Worm (Caenorhabditis elegans) whole organism, L4 larva: ENCODE measurements around the gene F57G12.1.

Source experiments
- D1046.2 ChIP-seq: fragments of 200-800 bp; sonication (Bioruptor generic); IDR thresholded peaks from 2 replicates; pipeline ENCODE4 v1.3.6; 2022; ENCODE audit warnings: missing genetic modification characterization, missing compliant biosample characterization
- R02D3.7 ChIP-seq: fragments of 150-350 bp; sonication (generic microtip); optimal IDR thresholded peaks from 3 replicates; lab custom pipeline; 2014; ENCODE audit warnings: missing biosample characterization, missing genetic modification characterization
- Y48G9A.11 ChIP-seq: fragments of 200-800 bp; sonication (Bioruptor generic); IDR thresholded peaks from 2 replicates; pipeline ENCODE4 v1.3.6; 2022; ENCODE audit warnings: missing genetic modification reagents, missing genetic modification characterization, missing compliant biosample characterization
- Y5F2A.4 ChIP-seq: fragments of 200-800 bp; sonication (Bioruptor generic); optimal IDR thresholded peaks from 2 replicates; lab custom pipeline; 2018; ENCODE audit warnings: mild to moderate bottlenecking, missing genetic modification characterization, missing compliant biosample characterization
- aha-1 ChIP-seq: fragments of 150-350 bp; peaks from one replicate; lab custom pipeline; 2014; ENCODE audit warnings: missing biosample characterization, missing genetic modification characterization
- ceh-32 ChIP-seq: sonication (generic microtip); optimal IDR thresholded peaks from 2 replicates; lab custom pipeline; 2016; ENCODE audit warnings: mild to moderate bottlenecking, missing genetic modification characterization, missing compliant biosample characterization; ENCODE audit not compliant: poor library complexity
- ceh-44 ChIP-seq: fragments of 200-800 bp; sonication (Bioruptor generic); IDR thresholded peaks from 2 replicates; pipeline ENCODE4 v1.3.6; 2022; ENCODE audit warnings: missing genetic modification reagents, missing genetic modification characterization, missing compliant biosample characterization
- ctbp-1 ChIP-seq: fragments of 200-800 bp; sonication (Bioruptor generic); IDR thresholded peaks from 2 replicates; pipeline ENCODE4 v1.3.6; 2022; ENCODE audit warnings: missing genetic modification reagents, missing genetic modification characterization, missing compliant biosample characterization
- daf-16 ChIP-seq, 3 experiments: sonication (generic microtip); optimal IDR thresholded peaks; 2 replicates each; lab custom pipeline; 2016 to 2017; ENCODE audit warnings: missing genetic modification characterization in 3 of 3, missing genetic modification reagents in 3 of 3, mild to moderate bottlenecking in 2 of 3, missing compliant biosample characterization in 2 of 3, missing biosample characterization in 1 of 3, moderate library complexity in 1 of 3
- dmd-6 ChIP-seq: fragments of 200-800 bp; sonication (Bioruptor generic); IDR thresholded peaks from 2 replicates; pipeline ENCODE4 v1.3.6; 2022; ENCODE audit warnings: missing genetic modification reagents, missing genetic modification characterization, missing compliant biosample characterization
- fkh-10 ChIP-seq: fragments of 150-350 bp; optimal IDR thresholded peaks from 2 replicates; lab custom pipeline; 2014; ENCODE audit warnings: missing biosample characterization, missing genetic modification reagents, missing genetic modification characterization
- fos-1 ChIP-seq: fragments of 150-350 bp; optimal IDR thresholded peaks from 2 replicates; lab custom pipeline; 2014; ENCODE audit warnings: missing biosample characterization, missing genetic modification characterization
- jun-1 ChIP-seq: fragments of 150-350 bp; optimal IDR thresholded peaks from 2 replicates; lab custom pipeline; 2014; ENCODE audit warnings: missing biosample characterization, missing genetic modification reagents, missing genetic modification characterization
- lim-7 ChIP-seq: fragments of 200-800 bp; sonication (Bioruptor generic); IDR thresholded peaks from 2 replicates; pipeline ENCODE4 v1.3.6; 2022; ENCODE audit warnings: missing genetic modification characterization, missing compliant biosample characterization
- lin-38 ChIP-seq: fragments of 200-800 bp; sonication (Bioruptor generic); IDR thresholded peaks from 2 replicates; pipeline ENCODE4 v1.3.6; 2022; ENCODE audit warnings: missing genetic modification reagents, missing genetic modification characterization, missing compliant biosample characterization
- lir-3 ChIP-seq: sonication (generic microtip); optimal IDR thresholded peaks from 2 replicates; lab custom pipeline; 2016; ENCODE audit warnings: mild to moderate bottlenecking, missing genetic modification characterization, missing compliant biosample characterization
- mdl-1 ChIP-seq, 2 experiments: fragments of 150-350 bp in 1 of 2; sonication (generic microtip) in 1 of 2; optimal IDR thresholded peaks; 2 replicates each; lab custom pipeline; 2014 to 2017; ENCODE audit warnings: missing biosample characterization in 2 of 2, missing genetic modification characterization in 2 of 2
- mdt-29 ChIP-seq: fragments of 200-800 bp; sonication (Bioruptor generic); IDR thresholded peaks from 2 replicates; pipeline ENCODE4 v1.3.6; 2022; ENCODE audit warnings: missing genetic modification reagents, missing genetic modification characterization, missing compliant biosample characterization
- mes-2 ChIP-seq: sonication (generic microtip); optimal IDR thresholded peaks from 2 replicates; lab custom pipeline; 2016; ENCODE audit warnings: missing genotype, mild to moderate bottlenecking, missing genetic modification characterization, missing compliant biosample characterization; ENCODE audit not compliant: poor library complexity, severe bottlenecking
- mxl-3 ChIP-seq: fragments of 200-800 bp; sonication (Bioruptor generic); optimal IDR thresholded peaks from 2 replicates; lab custom pipeline; 2018; ENCODE audit warnings: mild to moderate bottlenecking, missing genetic modification characterization, missing compliant biosample characterization
- nhr-11 ChIP-seq: fragments of 150-350 bp; optimal IDR thresholded peaks from 2 replicates; lab custom pipeline; 2014; ENCODE audit warnings: missing biosample characterization, missing genetic modification characterization
- nhr-111 ChIP-seq: fragments of 200-800 bp; sonication (Bioruptor generic); optimal IDR thresholded peaks from 2 replicates; lab custom pipeline; 2018; ENCODE audit warnings: mild to moderate bottlenecking, missing genetic modification characterization, missing compliant biosample characterization
- nhr-28 ChIP-seq: fragments of 150-350 bp; optimal IDR thresholded peaks from 2 replicates; lab custom pipeline; 2014; ENCODE audit warnings: missing biosample characterization, missing genetic modification characterization
- php-3 ChIP-seq: fragments of 200-800 bp; sonication (Bioruptor generic); IDR thresholded peaks from 2 replicates; pipeline ENCODE4 v1.3.6; 2022; ENCODE audit warnings: missing genetic modification reagents, missing genetic modification characterization, missing compliant biosample characterization
- pqm-1 ChIP-seq: sonication (generic microtip); optimal IDR thresholded peaks from 2 replicates; lab custom pipeline; 2017; ENCODE audit warnings: missing biosample characterization, missing genetic modification characterization
- set-16 ChIP-seq: fragments of 200-800 bp; sonication (Bioruptor generic); IDR thresholded peaks from 2 replicates; pipeline ENCODE4 v1.3.6; 2022; ENCODE audit warnings: missing genetic modification reagents, missing genetic modification characterization, missing compliant biosample characterization
- skn-1 ChIP-seq: fragments of 150-350 bp; optimal IDR thresholded peaks from 2 replicates; lab custom pipeline; 2014; ENCODE audit warnings: missing biosample characterization, missing genetic modification characterization
- snpc-4 ChIP-seq: fragments of 150-350 bp; optimal IDR thresholded peaks from 2 replicates; lab custom pipeline; 2014; ENCODE audit warnings: missing biosample characterization, missing genetic modification characterization
- spr-1 ChIP-seq: sonication (generic microtip); optimal IDR thresholded peaks from 2 replicates; lab custom pipeline; 2016; ENCODE audit warnings: mild to moderate bottlenecking, missing genetic modification characterization, missing compliant biosample characterization
- unc-62 ChIP-seq, 3 experiments: fragments of 150-350 bp in 1 of 3; sonication (generic microtip); optimal IDR thresholded peaks in 2 of 3; peaks in 1 of 3; 1 replicate in 1 of 3; 2 replicates in 2 of 3; lab custom pipeline; 2014 to 2017; ENCODE audit warnings: missing biosample characterization in 3 of 3, missing genetic modification characterization in 3 of 3, missing genetic modification reagents in 3 of 3, missing genotype in 1 of 3
- zag-1 ChIP-seq: fragments of 150-350 bp; optimal IDR thresholded peaks from 2 replicates; lab custom pipeline; 2014; ENCODE audit warnings: missing biosample characterization, missing genetic modification characterization
- zfp-3 ChIP-seq: fragments of 200-800 bp; sonication (Bioruptor generic); conservative IDR thresholded peaks from 2 replicates; pipeline ENCODE4 v1.3.6; 2022; ENCODE audit warnings: missing genetic modification reagents, missing genetic modification characterization, missing compliant biosample characterization
- zip-11 ChIP-seq: fragments of 200-800 bp; sonication (Bioruptor generic); IDR thresholded peaks from 2 replicates; pipeline ENCODE4 v1.3.6; 2022; ENCODE audit warnings: missing genetic modification characterization, missing compliant biosample characterization
- zip-2 ChIP-seq: fragments of 150-350 bp; optimal IDR thresholded peaks from 2 replicates; lab custom pipeline; 2014; ENCODE audit warnings: missing biosample characterization, missing genetic modification characterization
- ztf-11 ChIP-seq: fragments of 150-350 bp; optimal IDR thresholded peaks from 2 replicates; lab custom pipeline; 2014; ENCODE audit warnings: missing biosample characterization, missing genetic modification characterization
- ztf-7 ChIP-seq: fragments of 150-350 bp; optimal IDR thresholded peaks from 2 replicates; lab custom pipeline; 2014; ENCODE audit warnings: missing biosample characterization, missing genetic modification characterization

F57G12.1 gene

DNA sequence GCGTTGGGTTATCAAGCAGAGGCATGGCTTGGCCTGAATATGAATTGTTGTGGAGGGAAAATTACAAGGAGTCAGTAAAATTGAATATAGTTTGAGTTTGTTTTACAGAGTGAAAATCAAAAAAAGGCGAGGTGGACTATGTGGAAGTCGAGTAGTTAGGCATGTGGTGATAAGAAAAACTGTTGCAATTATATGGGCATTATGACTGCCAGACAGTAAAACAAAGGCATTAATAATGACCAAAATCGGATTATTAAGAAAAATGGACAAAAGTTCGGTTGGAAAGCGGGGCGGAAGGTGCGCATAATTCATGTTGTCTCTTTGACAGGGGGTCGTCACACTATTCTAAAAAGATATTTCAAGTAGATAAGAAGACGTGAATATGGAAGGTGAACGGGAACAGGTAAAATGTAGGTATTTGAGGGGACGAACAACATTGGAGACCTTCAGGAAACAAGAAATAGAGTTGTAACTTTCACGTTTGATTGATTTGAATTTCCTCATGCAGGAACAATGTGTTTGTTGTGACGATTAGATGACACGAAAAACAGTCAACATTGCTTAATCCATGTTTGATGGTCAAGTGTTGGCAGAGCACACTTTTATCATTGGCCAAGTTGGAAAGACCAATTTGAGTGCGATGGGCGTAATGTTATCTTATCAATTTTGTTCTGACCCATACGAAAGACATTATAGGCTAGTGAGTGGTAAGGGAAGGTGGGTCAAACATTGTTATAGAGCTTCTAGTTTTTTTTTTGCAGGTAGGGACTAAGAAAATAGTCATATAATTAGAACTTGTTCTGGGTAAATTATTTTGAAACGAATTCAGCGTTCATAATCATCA is 17.2 kb downstream of the F57G12.1 start, which contains the start of gene mfsd-11:
mfsd-11 (minus strand) TSS at position 51 of the 844 bp plus-strand sequence.
- TF ChIP-seq lin-38 (GFP tag; lab: Robert Waterston, UW) (no peak), nhr-11 (tag; lab: Kevin White, UChicago) (no peak), Y48G9A.11 (no peak), php-3 (GFP tag; lab: Robert Waterston, UW) (no peak), R02D3.7 (tag; lab: Kevin White, UChicago) (no peak), ztf-7 (tag; lab: Kevin White, UChicago) (no peak), mxl-3 (GFP tag; lab: Kevin White, UChicago) (no peak), zip-11 (GFP tag; lab: Robert Waterston, UW) (no peak), lim-7 (GFP tag; lab: Robert Waterston, UW) (no peak), snpc-4 (tag; lab: Kevin White, UChicago) (no peak), ctbp-1 (no peak), skn-1 (tag; lab: Kevin White, UChicago) (no peak), lir-3 (tag; lab: Kevin White, UChicago) (no peak), ceh-44 (GFP tag; lab: Robert Waterston, UW) (no peak), unc-62 (GFP tag; optimal IDR thresholded peaks at IDR 0.05 in 1 of 2; lab: Kevin White, UChicago) (peak in 1 of 2 experiments; percentile 65), unc-62 (tag; optimal IDR thresholded peaks at IDR 0.05; lab: Kevin White, UChicago) (no peak), nhr-28 (tag; lab: Kevin White, UChicago) (peak; percentile 13), ceh-32 (tag; lab: Kevin White, UChicago) (no peak), fos-1 (no peak), zag-1 (tag; lab: Kevin White, UChicago) (no peak), dmd-6 (0 out of 2 replicates have a peak, but pooled peaks have one; percentile 10), Y5F2A.4 (GFP tag; lab: Kevin White, UChicago) (no peak), zip-2 (tag; lab: Kevin White, UChicago) (no peak), D1046.2 (GFP tag; lab: Robert Waterston, UW) (no peak), mdt-29 (GFP tag; lab: Robert Waterston, UW) (no peak), daf-16 (GFP tag; optimal IDR thresholded peaks at IDR 0.05; lab: Kevin White, UChicago) (no peak), daf-16 (tag; optimal IDR thresholded peaks at IDR 0.05; lab: Kevin White, UChicago) (peak; percentile 43), fkh-10 (GFP tag; lab: Kevin White, UChicago) (no peak), pqm-1 (tag; lab: Kevin White, UChicago) (peak; percentile 43), mdl-1 (tag; optimal IDR thresholded peaks at IDR 0.05; lab: Kevin White, UChicago) (no peak), ztf-11 (tag; lab: Kevin White, UChicago) (no peak), jun-1 (tag; lab: Kevin White, UChicago) (no peak), spr-1 (tag; lab: Kevin White, UChicago) (no peak), zfp-3 (GFP tag; lab: Robert Waterston, UW) (no peak), mes-2 (tag; lab: Kevin White, UChicago) (no peak), set-16 (GFP tag; lab: Robert Waterston, UW) (no peak), aha-1 (no peak)

ce11 chrX:12149638-12150137 is 21.8 kb downstream of the F57G12.1 start, which contains the start of gene znf-474:
Gene znf-474 (plus strand): TSS chrX:12149924.
- TF ChIP-seq nhr-11 (tag; lab: Kevin White, UChicago) (peak; percentile 4), nhr-111 (no peak)
